Fruit fly (Drosophila melanogaster): Measurements from ENCODE around the gene CG31104.

Gene CG31104

DNA sequence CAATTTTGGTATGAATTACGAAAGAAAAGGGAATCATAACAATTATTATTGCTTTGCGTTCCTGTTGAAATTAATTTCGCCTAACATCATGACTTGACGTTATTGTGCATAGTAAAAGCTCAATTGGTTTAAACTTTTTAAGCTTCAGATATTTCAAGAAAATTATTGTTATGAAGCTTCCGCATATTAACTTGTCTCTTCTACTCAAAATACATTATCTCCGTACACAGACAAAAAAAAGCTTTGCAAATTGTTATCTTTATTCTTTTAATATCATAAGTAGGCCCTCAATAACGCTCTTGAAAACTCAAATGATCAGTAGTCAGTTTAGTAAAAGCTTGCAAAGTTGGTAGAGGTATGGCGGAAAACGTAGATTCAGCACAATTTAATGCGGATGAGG lies 1.9 kb downstream of the CG31104 start, which contains the start of gene CG13658:
CG13658 (plus strand) TSS at position 347 of the 400 bp plus-strand sequence.
- TF ChIP-seq sv (GFP tag; optimal IDR thresholded peaks at IDR 0.05) (no peak), dl (GFP tag; optimal IDR thresholded peaks at IDR 0.05; ENCODE audit: insufficient read depth in 1 of 2, partially characterized antibody in 2 of 2) (no peak), OdsH (GFP tag; optimal IDR thresholded peaks at IDR 0.05) (no peak), dmrt93B (GFP tag; optimal IDR thresholded peaks at IDR 0.05) (no peak), pan (optimal IDR thresholded peaks at IDR 0.05) (no peak)

DNA sequence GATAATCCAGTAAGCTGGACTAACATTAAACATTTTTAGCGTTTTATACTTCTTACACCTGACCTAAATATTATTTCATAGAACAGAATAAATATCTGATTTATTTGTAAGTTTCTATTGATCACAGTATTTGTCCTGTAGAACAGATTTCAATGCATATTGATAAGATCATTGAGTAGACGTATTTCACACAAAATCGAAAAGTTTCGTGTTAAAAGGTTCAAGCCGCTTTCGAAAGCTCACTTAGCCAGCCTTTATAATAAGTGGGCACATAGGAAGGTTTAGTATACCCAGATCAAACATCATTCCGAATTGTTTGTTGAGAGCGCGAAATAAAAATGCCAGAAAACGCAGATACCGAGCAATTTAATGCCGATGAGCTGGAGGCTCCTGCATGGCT lies 4.3 kb downstream of the CG31104 start, which contains the start of gene CG11893:
CG11893 (plus strand) TSS at position 301 of the 400 bp plus-strand sequence.
- TF ChIP-seq Myc (optimal IDR thresholded peaks at IDR 0.05) (no peak), fru (GFP tag; optimal IDR thresholded peaks at IDR 0.05) (no peak), dmrt93B (GFP tag; optimal IDR thresholded peaks at IDR 0.05) (no peak), br (GFP tag; optimal IDR thresholded peaks at IDR 0.05) (no peak), rgr (GFP tag; optimal IDR thresholded peaks at IDR 0.05) (no peak), OdsH (GFP tag; optimal IDR thresholded peaks at IDR 0.05) (no peak), jim (GFP tag; optimal IDR thresholded peaks at IDR 0.05) (no peak), HLH106 (tag; optimal IDR thresholded peaks at IDR 0.05) (no peak), h (GFP tag; optimal IDR thresholded peaks at IDR 0.05) (no peak), Sp1 (GFP tag; optimal IDR thresholded peaks at IDR 0.05) (no peak), lola (GFP tag; optimal IDR thresholded peaks at IDR 0.05) (no peak)

DNA sequence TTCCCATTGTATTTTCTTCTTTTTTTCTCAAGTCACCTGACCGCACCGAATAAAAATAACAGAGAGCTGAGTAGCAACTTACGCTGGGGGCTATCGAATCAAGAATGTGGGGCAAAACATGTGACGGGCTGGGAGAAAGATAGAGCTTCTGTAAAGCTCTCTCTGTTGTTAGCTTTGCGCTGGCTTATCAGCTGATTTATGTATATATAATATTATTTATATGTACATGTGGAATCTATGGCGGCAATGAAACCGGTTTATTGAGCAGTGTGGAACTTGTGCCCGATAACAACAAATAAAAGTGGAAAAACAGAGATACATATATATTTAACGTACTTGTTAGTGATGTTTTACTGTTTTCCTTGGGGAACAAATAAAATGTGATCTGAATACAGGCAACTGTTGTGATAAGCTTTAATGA lies 7.6 kb downstream of the CG31104 start, which contains the start of gene CG31098:
CG31098 (minus strand) TSS at position 114 of the 421 bp plus-strand sequence.
- TF ChIP-seq brk (GFP tag; optimal IDR thresholded peaks at IDR 0.05): peak; percentile 74
- TF ChIP-seq OdsH (GFP tag; optimal IDR thresholded peaks at IDR 0.05): peak; percentile 16
- TF ChIP-seq woc (GFP tag; optimal IDR thresholded peaks at IDR 0.05): no peak
- no peak for TF ChIP-seq Abd-B (GFP tag; optimal IDR thresholded peaks at IDR 0.05)
- TF ChIP-seq sage (GFP tag; optimal IDR thresholded peaks at IDR 0.05): peak; percentile 67
- peak; percentile 64 for TF ChIP-seq h (GFP tag; optimal IDR thresholded peaks at IDR 0.05)
- TF ChIP-seq rgr (GFP tag; optimal IDR thresholded peaks at IDR 0.05): peak; percentile 21
- TF ChIP-seq foxo (GFP tag; optimal IDR thresholded peaks at IDR 0.05): no peak
- peak; percentile 85 for TF ChIP-seq Rel (GFP tag; optimal IDR thresholded peaks at IDR 0.05)
- TF ChIP-seq Rel (tag; optimal IDR thresholded peaks at IDR 0.05): no peak
- peak; percentile 93 for TF ChIP-seq CrebA (GFP tag; optimal IDR thresholded peaks at IDR 0.05; ENCODE audit: borderline replicate concordance)
- no peak for TF ChIP-seq fru (GFP tag; optimal IDR thresholded peaks at IDR 0.05)

DNA sequence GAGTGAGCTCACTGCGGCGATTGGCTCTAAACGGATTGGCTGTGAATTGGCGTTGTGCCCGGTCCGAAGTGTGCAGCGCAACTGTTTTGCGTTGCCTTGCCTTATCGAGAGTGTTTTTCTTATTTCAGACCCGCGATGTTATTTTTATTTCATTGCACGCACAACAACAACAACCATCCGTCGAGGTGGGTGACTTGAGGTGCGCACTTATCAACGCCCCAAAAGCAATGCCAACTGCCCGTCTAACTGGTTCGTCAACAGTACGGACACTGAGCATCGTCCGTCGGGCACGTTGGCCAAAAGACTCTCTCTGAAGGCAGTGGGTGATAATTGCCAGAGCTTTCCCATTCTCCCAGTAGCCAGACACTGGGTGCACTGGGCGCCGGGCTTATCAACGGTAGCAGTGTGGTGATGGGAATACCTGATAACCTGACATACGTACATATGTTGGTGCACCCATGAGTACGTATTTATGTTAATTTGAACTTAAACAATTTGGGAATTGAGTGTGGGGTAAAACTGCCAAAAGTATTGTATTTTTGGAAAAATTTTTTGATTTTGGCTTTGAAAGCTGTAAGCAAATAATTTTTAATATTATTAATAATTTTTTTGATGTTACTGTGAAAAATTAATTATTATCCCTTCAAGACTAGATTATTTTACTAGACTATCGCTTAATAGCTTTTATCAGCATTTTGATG lies 10.2 kb downstream of the CG31104 start, which contains the start of gene CG31102:
CG31102 (minus strand) TSS at position 275 of the 701 bp plus-strand sequence.
- no peak for TF ChIP-seq OdsH (GFP tag; optimal IDR thresholded peaks at IDR 0.05)
- TF ChIP-seq Vsx2 (GFP tag; optimal IDR thresholded peaks at IDR 0.05; ENCODE audit: partially characterized antibody): peak; percentile 37
- TF ChIP-seq sage (GFP tag; optimal IDR thresholded peaks at IDR 0.05): peak; percentile 7
- TF ChIP-seq GATAd (GFP tag; optimal IDR thresholded peaks at IDR 0.05): no peak
- peak; percentile 14 for TF ChIP-seq br (GFP tag; optimal IDR thresholded peaks at IDR 0.05)
- TF ChIP-seq foxo (GFP tag; optimal IDR thresholded peaks at IDR 0.05): no peak
- no peak for TF ChIP-seq Rel (GFP tag; optimal IDR thresholded peaks at IDR 0.05)
- peak; percentile 84 for TF ChIP-seq Rel (tag; optimal IDR thresholded peaks at IDR 0.05)
- no peak for TF ChIP-seq usp (GFP tag; optimal IDR thresholded peaks at IDR 0.05)
- peak in 1 of 2 experiments; percentile 60 for TF ChIP-seq dl (GFP tag; optimal IDR thresholded peaks at IDR 0.05; ENCODE audit: insufficient read depth in 1 of 2, partially characterized antibody in 2 of 2)
- TF ChIP-seq rgr (GFP tag; optimal IDR thresholded peaks at IDR 0.05): peak; percentile 33
- TF ChIP-seq Hr83 (GFP tag; optimal IDR thresholded peaks at IDR 0.05; ENCODE audit: poor library complexity, severe bottlenecking): peak; percentile 12
- peak; percentile 40 for TF ChIP-seq Hnf4 (GFP tag; optimal IDR thresholded peaks at IDR 0.05)
- TF ChIP-seq h (GFP tag; optimal IDR thresholded peaks at IDR 0.05): peak; percentile 93
- TF ChIP-seq CrebA (GFP tag; optimal IDR thresholded peaks at IDR 0.05; ENCODE audit: borderline replicate concordance): peak; percentile 82
- peak; percentile 7 for TF ChIP-seq Dif (GFP tag; optimal IDR thresholded peaks at IDR 0.05; ENCODE audit: partially characterized antibody)
- peak; percentile 39 for TF ChIP-seq fru (GFP tag; optimal IDR thresholded peaks at IDR 0.05)
- TF ChIP-seq Jra (GFP tag; optimal IDR thresholded peaks at IDR 0.05): peak; percentile 32

DNA sequence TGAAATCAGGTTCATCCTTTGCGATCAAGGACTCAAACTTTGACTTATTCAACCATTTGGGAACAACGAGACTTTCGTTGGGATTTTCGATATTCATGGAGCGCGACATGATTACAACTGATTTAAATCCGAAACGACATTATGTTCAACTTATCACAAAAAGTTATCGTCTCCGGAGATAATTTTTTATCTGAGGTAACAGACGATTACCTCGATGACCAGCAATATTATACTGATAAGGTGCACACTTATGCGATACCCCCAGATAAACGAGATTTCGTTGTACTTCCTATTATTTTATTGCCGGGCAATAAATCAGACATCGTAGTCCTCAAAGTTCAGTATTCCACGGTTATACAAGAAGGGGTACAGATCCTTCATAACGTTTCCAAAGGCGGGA lies 12.4 kb downstream of the CG31104 start, which contains the start of gene CG31097:
CG31097 (minus strand) TSS at position 101 of the 400 bp plus-strand sequence.
- TF ChIP-seq Mio (GFP tag; optimal IDR thresholded peaks at IDR 0.05) (no peak), h (GFP tag; optimal IDR thresholded peaks at IDR 0.05) (no peak), foxo (GFP tag; optimal IDR thresholded peaks at IDR 0.05) (no peak), Hr83 (GFP tag; optimal IDR thresholded peaks at IDR 0.05; ENCODE audit: poor library complexity, severe bottlenecking) (no peak), rgr (GFP tag; optimal IDR thresholded peaks at IDR 0.05) (no peak), woc (GFP tag; optimal IDR thresholded peaks at IDR 0.05) (no peak), HLH106 (tag; optimal IDR thresholded peaks at IDR 0.05) (no peak), Vsx2 (GFP tag; optimal IDR thresholded peaks at IDR 0.05; ENCODE audit: partially characterized antibody) (no peak), pan (optimal IDR thresholded peaks at IDR 0.05) (no peak), dmrt93B (GFP tag; optimal IDR thresholded peaks at IDR 0.05) (no peak), br (GFP tag; optimal IDR thresholded peaks at IDR 0.05) (no peak), lola (GFP tag; optimal IDR thresholded peaks at IDR 0.05) (no peak), OdsH (GFP tag; optimal IDR thresholded peaks at IDR 0.05) (no peak), GATAd (GFP tag; optimal IDR thresholded peaks at IDR 0.05) (no peak), CG9705 (GFP tag; optimal IDR thresholded peaks at IDR 0.05) (no peak), Jra (GFP tag; optimal IDR thresholded peaks at IDR 0.05) (no peak), psq (GFP tag; optimal IDR thresholded peaks at IDR 0.05) (no peak), Dfd (GFP tag; optimal IDR thresholded peaks at IDR 0.05) (no peak)
